Worm (Caenorhabditis elegans) whole organism, L4 larva: ENCODE data around the gene T14B4.9.

Experiments
- ZK337.2 ChIP-seq: fragments of 200-800 bp; sonication (Bioruptor generic); IDR thresholded peaks from 2 replicates; pipeline ENCODE4 v1.3.6; 2022; ENCODE audit warnings: missing genetic modification reagents, missing genetic modification characterization, missing compliant biosample characterization
- ceh-82 ChIP-seq: sonication (generic microtip); optimal IDR thresholded peaks from 2 replicates; lab custom pipeline; 2017; ENCODE audit warnings: missing biosample characterization, missing genetic modification characterization
- ctbp-1 ChIP-seq: fragments of 200-800 bp; sonication (Bioruptor generic); IDR thresholded peaks from 2 replicates; pipeline ENCODE4 v1.3.6; 2022; ENCODE audit warnings: missing genetic modification reagents, missing genetic modification characterization, missing compliant biosample characterization
- dmd-6 ChIP-seq: fragments of 200-800 bp; sonication (Bioruptor generic); IDR thresholded peaks from 2 replicates; pipeline ENCODE4 v1.3.6; 2022; ENCODE audit warnings: missing genetic modification reagents, missing genetic modification characterization, missing compliant biosample characterization
- egl-27 ChIP-seq: sonication (generic microtip); optimal IDR thresholded peaks from 3 replicates; lab custom pipeline; 2017; ENCODE audit warnings: missing biosample characterization, missing genetic modification reagents, missing genetic modification characterization
- fos-1 ChIP-seq: fragments of 150-350 bp; optimal IDR thresholded peaks from 2 replicates; lab custom pipeline; 2014; ENCODE audit warnings: missing biosample characterization, missing genetic modification characterization
- lin-13 ChIP-seq: fragments of 150-350 bp; optimal IDR thresholded peaks from 2 replicates; lab custom pipeline; 2014; ENCODE audit warnings: missing biosample characterization, missing genetic modification reagents, missing genetic modification characterization
- lin-15B ChIP-seq: fragments of 150-350 bp; sonication (generic microtip); optimal IDR thresholded peaks from 3 replicates; lab custom pipeline; 2014; ENCODE audit warnings: missing biosample characterization, missing genetic modification characterization
- lin-39 ChIP-seq: fragments of 150-350 bp; optimal IDR thresholded peaks from 2 replicates; lab custom pipeline; 2014; ENCODE audit warnings: missing biosample characterization, missing genetic modification reagents, missing genetic modification characterization
- nhr-237 ChIP-seq: sonication (generic microtip); optimal IDR thresholded peaks from 2 replicates; lab custom pipeline; 2017; ENCODE audit warnings: missing biosample characterization, missing genetic modification characterization
- pha-4 ChIP-seq, 2 experiments: fragments of 150-350 bp in 1 of 2; fragments of 200-800 bp in 1 of 2; sonication (Bioruptor generic) in 1 of 2; IDR thresholded peaks in 1 of 2; optimal IDR thresholded peaks in 1 of 2; 2 replicates each; pipeline versions ENCODE4 v1.3.6 to Lab custom; 2014 to 2022; ENCODE audit warnings: missing genetic modification characterization in 2 of 2, missing genetic modification reagents in 2 of 2, missing biosample characterization in 1 of 2, missing compliant biosample characterization in 1 of 2
- pqm-1 ChIP-seq: sonication (generic microtip); optimal IDR thresholded peaks from 2 replicates; lab custom pipeline; 2017; ENCODE audit warnings: missing biosample characterization, missing genetic modification characterization
- zag-1 ChIP-seq: fragments of 150-350 bp; optimal IDR thresholded peaks from 2 replicates; lab custom pipeline; 2014; ENCODE audit warnings: missing biosample characterization, missing genetic modification characterization
- ztf-11 ChIP-seq: fragments of 150-350 bp; optimal IDR thresholded peaks from 2 replicates; lab custom pipeline; 2014; ENCODE audit warnings: missing biosample characterization, missing genetic modification characterization

DNA sequence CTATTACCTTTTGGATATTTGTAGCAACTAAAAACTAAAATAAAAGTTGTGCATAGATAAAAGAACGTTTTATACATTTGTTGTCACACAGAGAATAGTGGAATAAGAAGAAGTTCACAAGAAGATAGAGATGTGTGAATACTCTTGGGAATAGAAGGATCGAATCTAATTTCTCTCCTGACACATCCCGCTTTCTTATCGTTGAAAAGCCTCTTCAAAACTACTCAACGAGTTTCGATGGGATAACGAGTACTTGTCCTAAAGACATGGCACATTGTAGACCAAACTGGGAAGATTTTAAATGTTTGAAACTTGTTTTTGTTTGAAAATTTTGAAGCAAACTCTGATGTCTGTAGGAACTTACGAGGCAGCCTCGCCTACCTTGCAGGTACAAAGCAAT, 38.9 kb upstream of the T14B4.9 start:
- TF ChIP-seq dmd-6 (no peak), ztf-11 (tag; lab: Kevin White, UChicago) (no peak), lin-15B (tag; lab: Kevin White, UChicago) (no peak), nhr-237 (tag; lab: Kevin White, UChicago) (no peak), fos-1 (tag; lab: Kevin White, UChicago) (no peak), lin-39 (tag; lab: Kevin White, UChicago) (no peak), egl-27 (tag; lab: Kevin White, UChicago) (no peak), ceh-82 (tag; lab: Kevin White, UChicago) (no peak), pha-4 (GFP tag; IDR thresholded peaks at IDR 0.05; lab: Robert Waterston, UW) (no peak), pha-4 (tag; optimal IDR thresholded peaks at IDR 0.05; lab: Kevin White, UChicago) (no peak), zag-1 (tag; lab: Kevin White, UChicago) (no peak), ctbp-1 (GFP tag; lab: Robert Waterston, UW) (no peak), ZK337.2 (GFP tag; lab: Robert Waterston, UW) (no peak), lin-13 (GFP tag; lab: Kevin White, UChicago) (no peak), pqm-1 (tag; lab: Kevin White, UChicago) (no peak)
